Worm (Caenorhabditis elegans) whole organism, L4/young adult: ENCODE data around the gene C08F8.3.
"Not testable (repeated sequence)": the region's sequence is repeated elsewhere in the genome, so short reads cannot be mapped to it uniquely, and the experiment has no call there.

ENCODE experiments used
- W03F9.2 ChIP-seq: fragments of 150-350 bp; optimal IDR thresholded peaks from 2 replicates; lab custom pipeline; 2014; ENCODE audit warnings: missing biosample characterization, missing genetic modification characterization
- dao-5 ChIP-seq: sonication (generic microtip); optimal IDR thresholded peaks from 2 replicates; lab custom pipeline; 2016; ENCODE audit warnings: missing genotype, missing genetic modification characterization, moderate library complexity, missing compliant biosample characterization
- him-1 ChIP-seq: sonication (generic microtip); optimal IDR thresholded peaks from 2 replicates; lab custom pipeline; 2016; ENCODE audit warnings: missing genotype, missing genetic modification reagents, missing genetic modification characterization, missing compliant biosample characterization

The C08F8.3 gene

DNA sequence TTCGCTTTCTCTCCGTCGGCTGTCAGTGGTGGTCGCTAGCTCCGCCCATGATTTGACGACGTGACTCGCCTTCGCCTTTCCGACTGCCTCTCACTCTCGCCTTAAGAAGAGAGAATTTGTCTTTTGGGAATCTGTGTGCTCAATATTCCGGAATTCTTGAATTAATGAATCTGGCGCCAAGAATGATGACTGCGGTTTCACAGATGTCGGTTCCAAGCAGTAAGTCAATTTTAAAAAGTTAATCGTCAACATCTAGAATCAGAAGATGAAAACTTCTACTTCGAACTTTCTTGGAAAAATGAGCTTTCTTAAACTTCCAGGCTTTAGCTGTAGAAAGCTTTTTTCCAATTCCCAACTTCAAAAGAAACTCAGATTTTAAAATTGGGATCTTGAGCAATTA lies 14.8 kb downstream of the C08F8.3 start, which contains the start of gene nhr-67:
TSS of gene nhr-67 (plus strand) at position 97 of the 400 bp plus-strand sequence.
- TF ChIP-seq him-1 (tag; lab: Kevin White, UChicago) (no peak), W03F9.2 (tag; lab: Kevin White, UChicago) (no peak), dao-5 (no peak)

DNA sequence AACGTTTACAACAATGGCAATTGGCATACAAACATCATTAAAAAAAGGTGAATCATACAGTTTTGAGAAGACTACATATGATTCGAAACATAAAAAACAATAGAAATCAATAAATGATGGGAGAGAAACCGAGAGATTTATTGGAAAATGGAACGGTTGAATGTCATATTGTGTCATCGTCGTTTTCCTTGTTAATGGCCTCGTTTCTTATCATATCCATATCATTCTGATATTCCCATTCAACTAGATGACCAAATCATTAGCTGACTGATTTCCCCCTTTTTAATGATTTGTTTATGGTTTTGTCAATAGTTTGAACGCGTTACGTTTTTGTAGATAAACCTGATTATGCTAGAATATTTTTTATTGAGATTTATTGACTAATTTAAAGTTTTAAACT lies 19.9 kb downstream of the C08F8.3 start:
- no peak for TF ChIP-seq him-1 (tag; lab: Kevin White, UChicago)
- no peak for TF ChIP-seq W03F9.2 (tag; lab: Kevin White, UChicago)
- TF ChIP-seq dao-5, result no peak

DNA sequence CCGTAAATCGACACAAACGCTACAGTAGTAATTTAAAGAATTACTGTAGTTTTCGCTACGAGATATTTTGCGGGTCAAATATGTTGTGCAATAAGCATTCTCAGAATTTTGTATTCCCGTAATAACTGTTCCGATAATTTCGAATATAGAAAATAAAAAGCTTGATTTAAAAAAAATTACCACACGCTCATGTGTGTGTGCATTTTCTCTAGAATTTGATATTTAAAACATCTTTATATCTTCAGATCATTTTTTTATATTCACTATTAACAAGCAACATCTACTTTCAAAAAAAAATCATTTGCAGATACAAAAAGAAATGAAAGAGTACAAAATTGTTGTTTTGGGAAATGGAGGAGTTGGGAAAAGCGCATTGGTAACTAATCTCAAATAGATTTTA lies 22.1 kb downstream of the C08F8.3 start, which contains the start of gene rap-3:
TSS of gene rap-3 (plus strand) at position 301 of the 400 bp plus-strand sequence.
- TF ChIP-seq dao-5 (no peak), him-1 (tag; lab: Kevin White, UChicago) (no peak), W03F9.2 (tag; lab: Kevin White, UChicago) (no peak)

DNA sequence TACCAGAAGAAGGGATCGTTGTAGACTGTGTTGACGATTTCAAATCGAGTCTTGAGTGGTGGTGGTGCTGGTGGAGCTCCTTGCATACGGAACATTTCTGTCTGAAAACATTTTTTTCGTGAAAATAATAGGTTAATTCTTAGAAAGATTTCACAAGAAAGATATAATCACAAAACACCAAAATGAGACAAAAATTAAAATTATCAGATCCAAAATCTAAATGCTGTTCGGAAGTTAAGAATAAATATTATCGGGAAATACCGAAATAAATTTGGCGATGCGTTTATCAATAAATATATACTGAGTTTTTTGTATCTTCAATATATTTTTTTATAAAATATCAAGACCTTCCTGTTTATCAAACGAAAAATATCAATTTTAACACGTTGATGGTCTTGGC lies 23.7 kb downstream of the C08F8.3 start, which contains the start of gene C08F8.9:
TSS of gene C08F8.9 (minus strand) at position 101 of the 400 bp plus-strand sequence.
- no peak for TF ChIP-seq W03F9.2 (tag; lab: Kevin White, UChicago)
- TF ChIP-seq dao-5, result no peak
- TF ChIP-seq him-1 (tag; lab: Kevin White, UChicago), result no peak

DNA sequence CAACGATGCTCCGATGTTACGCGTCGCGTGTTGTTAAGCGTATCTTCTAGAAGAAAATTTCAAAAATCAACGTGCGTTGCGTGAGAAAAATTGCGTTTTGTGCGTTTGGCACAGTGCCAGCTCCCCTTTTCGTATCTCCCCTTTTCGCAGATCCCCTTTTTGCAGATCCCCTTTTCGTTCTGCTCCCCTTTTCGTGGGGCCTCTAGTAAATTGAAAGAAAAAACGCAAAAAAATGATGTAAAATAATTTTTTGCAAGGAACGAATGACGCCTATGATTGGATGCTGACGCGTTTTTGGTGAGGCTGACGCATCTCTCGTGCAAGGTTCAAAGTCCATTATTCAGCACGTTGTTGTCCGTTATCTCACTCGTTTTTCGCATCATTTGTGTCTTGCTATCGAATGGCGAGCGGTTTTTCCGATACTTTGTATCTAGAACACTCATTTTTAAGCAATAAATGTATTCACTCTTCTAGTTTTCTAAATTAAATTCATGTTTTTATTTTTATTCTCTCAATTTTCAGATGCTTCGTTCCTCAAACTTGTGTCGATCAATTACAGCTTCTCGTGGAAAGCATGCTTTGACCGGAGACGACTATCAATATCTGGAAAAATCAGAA lies 24.4 kb downstream of the C08F8.3 start, which contains the start of gene cpt-2:
TSS of gene cpt-2 (plus strand) at position 523 of the 618 bp plus-strand sequence.
- TF ChIP-seq him-1 (tag; lab: Kevin White, UChicago) (peak; percentile 25), W03F9.2 (tag; lab: Kevin White, UChicago) (peak; percentile 77)

DNA sequence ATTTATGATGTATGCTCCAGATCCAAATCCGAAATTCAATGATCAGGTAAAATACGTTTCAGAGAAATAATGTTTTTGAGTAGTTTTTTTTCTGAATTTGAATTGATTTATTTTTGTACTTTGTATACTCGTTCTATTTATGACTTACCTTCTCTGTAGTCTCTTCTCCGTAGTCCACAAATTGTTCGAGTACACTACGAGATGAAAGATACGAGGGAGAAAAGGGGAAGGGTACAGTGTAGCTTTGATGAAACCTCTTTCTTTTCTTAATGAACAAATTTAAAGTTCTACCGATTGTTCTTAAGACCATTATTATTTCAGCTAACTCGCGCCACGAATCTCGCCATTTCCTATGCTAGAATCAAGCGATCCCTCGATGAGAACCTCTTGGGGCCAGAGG lies 25.2 kb downstream of the C08F8.3 start:
- no peak for TF ChIP-seq him-1 (tag; lab: Kevin White, UChicago)
- TF ChIP-seq W03F9.2 (tag; lab: Kevin White, UChicago), result no peak
- TF ChIP-seq dao-5, result no peak

DNA sequence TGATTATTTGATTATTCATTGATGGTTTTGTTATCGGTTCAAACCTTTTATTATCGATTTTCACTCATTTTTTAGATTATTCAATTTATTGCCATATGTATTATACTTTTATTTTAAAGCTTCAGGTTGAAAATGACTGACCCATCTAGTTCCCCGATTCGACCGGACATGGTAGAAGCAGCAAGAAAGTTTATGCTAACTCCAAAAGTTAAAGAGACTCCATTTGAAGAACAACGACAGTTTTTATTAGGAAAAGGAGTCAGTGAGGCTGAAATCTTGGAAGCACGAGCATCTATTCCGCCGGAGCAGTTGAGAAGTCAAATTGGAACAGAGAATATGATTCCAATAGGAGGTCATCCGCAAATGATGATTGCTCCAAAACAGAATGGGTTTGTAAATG lies 28.2 kb downstream of the C08F8.3 start, which contains the start of gene prx-14:
TSS of gene prx-14 (plus strand) at position 120 of the 400 bp plus-strand sequence.
- TF ChIP-seq W03F9.2 (tag; lab: Kevin White, UChicago), result no peak
- TF ChIP-seq him-1 (tag; lab: Kevin White, UChicago), result no peak

DNA sequence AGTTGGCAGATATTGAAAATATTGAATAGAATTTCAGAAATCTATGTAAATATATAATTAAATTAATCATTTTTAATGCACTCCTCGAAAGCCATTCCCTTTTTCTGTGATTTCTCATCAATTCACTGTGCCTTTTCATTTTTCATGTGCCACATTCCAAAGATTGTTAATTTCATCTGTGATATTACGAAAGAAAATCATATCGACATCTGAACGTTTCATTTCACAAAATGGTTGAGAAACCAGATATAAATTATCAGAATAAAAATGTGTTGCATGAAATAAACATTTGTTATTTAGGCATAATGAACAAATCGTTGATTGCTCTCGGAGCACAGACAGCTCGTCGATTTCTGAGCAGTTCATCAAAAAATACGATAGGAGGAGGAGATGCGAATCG lies 29.1 kb downstream of the C08F8.3 start, which contains the start of gene nuaf-3:
TSS of gene nuaf-3 (plus strand) at position 301 of the 400 bp plus-strand sequence.
- TF ChIP-seq W03F9.2 (tag; lab: Kevin White, UChicago), result no peak
- TF ChIP-seq dao-5, result no peak
- no peak for TF ChIP-seq him-1 (tag; lab: Kevin White, UChicago)

DNA sequence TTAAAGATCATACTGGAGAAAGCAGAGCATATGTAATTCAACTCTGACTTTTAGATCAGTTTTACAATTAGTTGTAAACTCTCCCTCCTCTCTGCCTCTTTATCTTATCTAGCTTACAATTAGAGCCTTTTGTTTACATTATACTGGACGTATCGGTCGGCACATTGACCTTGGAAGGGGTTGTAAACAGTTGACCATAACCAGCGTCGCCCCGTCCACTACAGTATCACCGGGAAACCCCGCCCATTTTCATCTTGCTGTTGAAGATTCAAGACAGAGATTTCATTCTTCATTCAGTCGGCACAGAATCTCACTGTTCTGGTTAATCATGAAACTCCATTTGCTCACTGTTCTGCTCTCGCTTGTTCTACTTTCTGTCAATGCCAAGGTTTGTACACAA lies 31.9 kb downstream of the C08F8.3 start, which contains the start of gene sdz-27:
TSS of gene sdz-27 (plus strand) at position 301 of the 400 bp plus-strand sequence.
- TF ChIP-seq dao-5 (no peak), W03F9.2 (tag; lab: Kevin White, UChicago) (no peak), him-1 (tag; lab: Kevin White, UChicago) (no peak)

DNA sequence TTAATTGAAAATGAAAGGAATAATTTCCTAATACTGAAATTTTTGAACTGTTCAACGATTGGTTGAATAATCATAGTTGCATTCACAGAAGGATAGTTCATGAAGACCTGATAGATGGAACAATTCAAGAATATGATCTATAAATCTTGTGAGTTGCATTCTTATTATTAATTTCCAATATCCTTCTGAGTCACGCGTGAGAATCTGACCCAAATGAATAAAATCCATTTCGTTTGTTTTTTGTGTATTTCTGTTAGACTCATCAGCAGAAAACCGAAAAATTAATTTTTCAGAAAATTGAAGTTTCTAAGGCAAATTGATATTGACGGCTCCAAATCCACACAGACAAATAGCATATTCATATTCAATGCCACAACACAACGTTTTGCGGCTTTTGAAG lies 34.6 kb downstream of the C08F8.3 start, which contains the start of gene fbxb-79:
TSS of gene fbxb-79 (minus strand) at position 101 of the 400 bp plus-strand sequence.
- no peak for TF ChIP-seq W03F9.2 (tag; lab: Kevin White, UChicago)
- TF ChIP-seq him-1 (tag; lab: Kevin White, UChicago), result no peak
- TF ChIP-seq dao-5, result no peak

DNA sequence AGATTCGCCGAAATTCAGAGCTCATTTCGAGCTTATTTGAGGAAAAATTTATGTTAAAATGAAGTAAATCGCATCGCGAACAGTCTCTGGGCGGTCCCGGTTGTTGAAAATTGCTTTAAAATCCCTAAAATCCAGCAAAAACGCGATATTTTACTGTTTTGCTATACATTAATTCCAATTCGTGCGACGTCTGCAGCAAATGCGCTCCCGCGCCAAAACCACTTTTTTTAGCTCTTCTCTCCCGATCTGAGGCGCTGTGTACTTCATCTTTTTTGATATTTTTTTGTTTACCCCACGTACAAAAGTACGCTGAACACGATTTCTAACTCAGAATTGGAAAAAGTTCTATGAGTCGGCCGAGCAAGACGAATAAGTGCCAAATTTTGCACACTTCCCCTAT lies 44.1 kb downstream of the C08F8.3 start, which contains the start of gene R07H5.16:
TSS of gene R07H5.16 (plus strand) at position 348 of the 400 bp plus-strand sequence.
- TF ChIP-seq W03F9.2 (tag; lab: Kevin White, UChicago); dao-5; him-1 (tag; lab: Kevin White, UChicago): not testable (repeated sequence)

DNA sequence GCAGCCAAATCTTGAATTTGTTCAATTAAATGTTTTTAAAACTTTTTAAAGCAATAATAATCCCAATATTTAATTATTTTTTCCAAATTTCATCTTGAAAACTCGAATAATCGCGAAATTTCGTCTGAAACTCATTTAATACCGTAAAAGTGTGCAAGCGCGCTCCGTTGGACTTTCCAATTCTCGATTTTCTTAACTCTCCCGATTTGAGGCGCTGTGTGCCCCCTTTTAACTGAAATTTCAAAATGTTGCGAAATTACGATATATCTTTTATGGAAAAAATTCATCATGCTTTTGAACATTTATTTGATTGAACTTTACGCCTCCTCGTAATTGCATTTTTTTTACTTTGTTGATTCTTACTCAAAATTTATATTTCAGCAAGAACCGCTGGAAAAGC lies 47.5 kb downstream of the C08F8.3 start, which contains the start of gene R07H5.11:
TSS of gene R07H5.11 (plus strand) at position 380 of the 400 bp plus-strand sequence.
- TF ChIP-seq W03F9.2 (tag; lab: Kevin White, UChicago); dao-5; him-1 (tag; lab: Kevin White, UChicago): not testable (repeated sequence)
